Worm (Caenorhabditis elegans): ENCODE data around the gene E02A10.3.

The E02A10.3 gene

DNA sequence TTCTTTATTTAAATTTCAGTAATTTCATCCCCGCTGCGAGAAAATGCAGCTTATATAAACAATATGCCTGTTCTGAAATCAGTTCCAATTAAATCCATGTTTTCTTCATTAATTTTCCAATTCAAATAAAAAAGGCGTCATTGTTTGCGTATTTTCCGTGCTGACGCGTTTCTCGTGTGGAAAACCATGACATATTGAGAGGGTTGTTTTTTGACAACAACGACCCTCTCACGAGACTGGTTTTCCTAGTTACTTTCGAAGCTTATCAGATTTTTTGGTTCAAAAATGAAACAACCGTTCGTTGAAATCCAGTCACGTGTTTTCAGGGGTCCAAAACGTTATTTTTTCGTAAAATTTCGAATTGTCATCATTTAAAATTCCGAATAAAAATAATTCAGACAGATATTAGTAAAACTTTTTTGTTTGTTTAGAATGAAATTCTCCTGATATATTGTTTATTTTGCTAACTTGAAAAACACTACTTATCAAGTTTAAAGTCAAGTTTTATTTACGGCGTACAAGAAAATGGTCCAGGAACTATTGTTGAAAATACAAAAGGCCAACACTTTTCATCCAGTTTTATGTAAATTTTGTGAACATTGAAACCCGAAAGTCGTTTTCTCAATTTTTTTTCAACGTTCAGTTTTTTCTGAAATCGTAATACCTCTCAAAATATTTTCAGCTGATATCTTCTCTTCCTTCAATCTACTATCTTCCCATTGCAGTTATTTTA lies 20.3 kb downstream of the E02A10.3 start, which contains the start of gene C14C10.5:
TSS of gene C14C10.5 (plus strand) at position 683 of the 733 bp plus-strand sequence.
- no peak for TF ChIP-seq nhr-2 (tag; optimal IDR thresholded peaks at IDR 0.05)
- no peak for TF ChIP-seq bed-3 (GFP tag; optimal IDR thresholded peaks at IDR 0.05)
- TF ChIP-seq mab-5 (tag; optimal IDR thresholded peaks at IDR 0.05) = no peak
- peak; percentile 1 for TF ChIP-seq mep-1 (tag; optimal IDR thresholded peaks at IDR 0.05)
- no peak for TF ChIP-seq nhr-76 (tag; optimal IDR thresholded peaks at IDR 0.05)
- TF ChIP-seq ceh-43 (GFP tag; optimal IDR thresholded peaks at IDR 0.05) = no peak

DNA sequence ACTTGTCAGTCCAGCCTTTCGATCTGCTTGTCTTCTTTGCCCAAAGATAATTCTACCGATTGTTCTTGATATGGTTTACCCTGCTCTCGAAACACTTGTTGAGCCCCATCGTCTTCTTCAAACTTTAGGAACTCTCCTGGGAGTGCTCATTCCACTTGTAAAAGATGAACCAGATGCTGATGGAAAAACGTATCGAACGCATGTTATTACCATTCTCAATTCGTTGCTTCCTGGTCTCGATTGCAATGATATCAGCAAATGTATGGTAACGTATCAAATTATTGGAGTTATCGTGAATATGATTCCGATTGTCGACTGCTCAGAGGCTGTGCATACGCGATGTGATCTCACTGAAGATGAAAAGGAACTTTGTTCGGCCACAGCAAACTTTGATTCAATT lies 22.4 kb downstream of the E02A10.3 start:
- no peak for TF ChIP-seq unc-39 (tag; optimal IDR thresholded peaks at IDR 0.05)
- no peak for TF ChIP-seq ceh-83 (GFP tag; optimal IDR thresholded peaks at IDR 0.05)
- no peak for TF ChIP-seq ham-2 (GFP tag; optimal IDR thresholded peaks at IDR 0.05)
- no peak for TF ChIP-seq sptf-1 (tag; optimal IDR thresholded peaks at IDR 0.05)
- TF ChIP-seq sem-2 (GFP tag; optimal IDR thresholded peaks at IDR 0.05) = no peak
- TF ChIP-seq drap-1 (GFP tag; optimal IDR thresholded peaks at IDR 0.05) = no peak
- TF ChIP-seq snpc-4 (tag; optimal IDR thresholded peaks at IDR 0.05) = no peak
- TF ChIP-seq ces-1 (GFP tag; optimal IDR thresholded peaks at IDR 0.05) = no peak
- no peak for TF ChIP-seq unc-62 (GFP tag; optimal IDR thresholded peaks at IDR 0.05)
- TF ChIP-seq elt-1 (tag; optimal IDR thresholded peaks at IDR 0.05; ENCODE audit: borderline replicate concordance, insufficient read depth) = no peak

DNA sequence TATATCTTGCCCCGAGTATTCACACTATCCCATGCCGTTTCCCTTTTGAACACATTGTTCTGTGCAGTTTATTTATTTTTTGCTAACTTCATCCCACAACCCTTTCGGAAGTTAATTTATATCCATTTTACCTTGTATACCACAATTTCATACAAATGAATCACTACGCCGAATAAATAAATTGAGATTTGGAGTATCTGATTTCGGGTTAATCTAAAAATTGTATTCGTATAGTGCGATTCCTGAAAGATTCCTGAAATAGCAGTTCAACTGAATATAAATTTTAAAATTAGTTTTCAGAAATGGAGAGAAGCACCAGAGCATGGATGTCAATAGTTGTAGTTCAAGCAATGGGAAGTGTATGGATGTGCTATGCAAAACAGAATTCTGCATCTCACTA lies 27.7 kb downstream of the E02A10.3 start, which contains the start of gene erg-28:
TSS of gene erg-28 (plus strand) at position 301 of the 400 bp plus-strand sequence.
- TF ChIP-seq ces-1 (GFP tag; optimal IDR thresholded peaks at IDR 0.05) (no peak), ham-2 (GFP tag; optimal IDR thresholded peaks at IDR 0.05) (no peak), sem-2 (GFP tag; optimal IDR thresholded peaks at IDR 0.05) (no peak), unc-39 (tag; optimal IDR thresholded peaks at IDR 0.05) (no peak), nhr-237 (tag; optimal IDR thresholded peaks at IDR 0.05) (no peak), elt-1 (tag; optimal IDR thresholded peaks at IDR 0.05; ENCODE audit: borderline replicate concordance, insufficient read depth) (no peak), flh-1 (GFP tag; optimal IDR thresholded peaks at IDR 0.05) (no peak), mls-2 (tag; optimal IDR thresholded peaks at IDR 0.05) (no peak), lin-13 (tag; optimal IDR thresholded peaks at IDR 0.05) (no peak), M03D4.4 (tag; optimal IDR thresholded peaks at IDR 0.05) (no peak), nhr-12 (tag; optimal IDR thresholded peaks at IDR 0.05) (no peak), lin-32 (GFP tag; optimal IDR thresholded peaks at IDR 0.05) (no peak), ceh-83 (GFP tag; optimal IDR thresholded peaks at IDR 0.05) (no peak), bed-3 (GFP tag; optimal IDR thresholded peaks at IDR 0.05) (no peak)

DNA sequence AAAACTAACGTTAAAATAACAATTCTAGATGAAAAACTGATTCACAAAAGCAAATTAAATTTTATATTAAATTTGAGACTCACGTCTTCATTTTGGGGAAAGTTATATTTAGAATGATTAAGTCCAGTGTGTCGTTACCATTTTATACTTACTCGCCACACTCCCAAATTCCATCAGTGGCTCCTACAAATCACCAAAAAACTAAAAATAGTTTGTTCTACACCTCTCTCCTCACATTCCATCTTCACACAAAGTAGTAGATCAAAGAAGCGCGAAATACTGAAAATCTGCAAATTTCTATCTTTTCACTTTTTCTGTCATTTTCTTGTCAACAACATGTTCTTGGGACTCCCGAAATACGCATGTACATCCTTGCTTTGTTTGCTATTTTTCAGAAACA lies 29.5 kb downstream of the E02A10.3 start, which contains the start of gene ZC116.5:
TSS of gene ZC116.5 (minus strand) at position 101 of the 400 bp plus-strand sequence.
- no peak for TF ChIP-seq cnd-1 (tag; optimal IDR thresholded peaks at IDR 0.05)
- TF ChIP-seq nhr-237 (tag; optimal IDR thresholded peaks at IDR 0.05) = no peak
- TF ChIP-seq lin-32 (GFP tag; optimal IDR thresholded peaks at IDR 0.05) = no peak
- TF ChIP-seq nhr-76 (tag; optimal IDR thresholded peaks at IDR 0.05) = no peak
- no peak for TF ChIP-seq unc-39 (tag; optimal IDR thresholded peaks at IDR 0.05)
- TF ChIP-seq M03D4.4 (tag; optimal IDR thresholded peaks at IDR 0.05) = no peak
- no peak for TF ChIP-seq nhr-2 (tag; optimal IDR thresholded peaks at IDR 0.05)
- no peak for TF ChIP-seq mep-1 (tag; optimal IDR thresholded peaks at IDR 0.05)
- TF ChIP-seq snpc-4 (tag; optimal IDR thresholded peaks at IDR 0.05) = no peak
- no peak for TF ChIP-seq tbx-8 (GFP tag; optimal IDR thresholded peaks at IDR 0.05)
- no peak for TF ChIP-seq mls-2 (tag; optimal IDR thresholded peaks at IDR 0.05)
- TF ChIP-seq zip-8 (tag; optimal IDR thresholded peaks at IDR 0.05) = no peak
- TF ChIP-seq elt-1 (tag; optimal IDR thresholded peaks at IDR 0.05; ENCODE audit: borderline replicate concordance, insufficient read depth) = no peak
- TF ChIP-seq lsy-2 (tag; optimal IDR thresholded peaks at IDR 0.05) = no peak
- no peak for TF ChIP-seq ham-2 (GFP tag; optimal IDR thresholded peaks at IDR 0.05)
- no peak for TF ChIP-seq ces-1 (GFP tag; optimal IDR thresholded peaks at IDR 0.05)

DNA sequence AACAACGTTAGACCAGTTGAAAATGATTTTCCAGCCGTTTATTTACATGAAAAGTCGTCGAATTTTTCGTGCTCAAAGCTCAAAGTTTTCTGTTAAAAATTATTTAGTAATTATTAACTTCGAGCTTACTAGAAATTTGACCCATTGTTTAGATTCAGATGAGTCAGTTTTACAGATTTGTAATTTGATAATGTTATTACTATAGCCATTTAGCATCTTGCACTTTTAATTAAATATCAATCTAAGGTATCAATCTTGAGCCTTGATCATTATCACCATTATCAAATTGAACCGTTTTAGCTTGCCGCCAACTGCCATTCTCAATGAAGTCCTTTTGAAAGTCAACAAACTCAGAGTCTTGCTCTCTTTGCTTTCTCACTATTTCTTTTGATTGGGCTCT lies 30.1 kb downstream of the E02A10.3 start, which contains the start of gene ZC116.1:
TSS of gene ZC116.1 (plus strand) at position 301 of the 400 bp plus-strand sequence.
- TF ChIP-seq ceh-43 (GFP tag; optimal IDR thresholded peaks at IDR 0.05) (no peak), lsy-2 (tag; optimal IDR thresholded peaks at IDR 0.05) (no peak), nhr-12 (tag; optimal IDR thresholded peaks at IDR 0.05) (no peak), mep-1 (tag; optimal IDR thresholded peaks at IDR 0.05) (no peak), nhr-237 (tag; optimal IDR thresholded peaks at IDR 0.05) (no peak), ztf-11 (tag; optimal IDR thresholded peaks at IDR 0.05) (no peak), lin-32 (GFP tag; optimal IDR thresholded peaks at IDR 0.05) (no peak), M03D4.4 (tag; optimal IDR thresholded peaks at IDR 0.05) (no peak), elt-1 (tag; optimal IDR thresholded peaks at IDR 0.05; ENCODE audit: borderline replicate concordance, insufficient read depth) (no peak), blmp-1 (tag; optimal IDR thresholded peaks at IDR 0.05) (no peak), unc-62 (GFP tag; optimal IDR thresholded peaks at IDR 0.05) (no peak), snpc-4 (tag; optimal IDR thresholded peaks at IDR 0.05) (no peak), nhr-2 (tag; optimal IDR thresholded peaks at IDR 0.05) (no peak), zip-8 (tag; optimal IDR thresholded peaks at IDR 0.05) (no peak), mab-5 (tag; optimal IDR thresholded peaks at IDR 0.05) (no peak), bed-3 (GFP tag; optimal IDR thresholded peaks at IDR 0.05) (no peak), sptf-1 (tag; optimal IDR thresholded peaks at IDR 0.05) (no peak), sem-2 (GFP tag; optimal IDR thresholded peaks at IDR 0.05) (no peak)

Measured in whole organism, mixed stage, embryonic.